Fruit fly (Drosophila melanogaster) whole organism, prepupa: ENCODE data around the gene Caper.

Source experiments
- Blimp-1 ChIP-seq: fragments of 200-800 bp; sonication (Bioruptor generic); optimal IDR thresholded peaks from 3 replicates; lab custom pipeline; 2017; ENCODE audit warnings: missing biosample characterization, missing genetic modification characterization, mild to moderate bottlenecking, moderate library complexity, missing genetic modification reagents
- CG10631 ChIP-seq: fragments of 200-800 bp; sonication (Bioruptor generic); optimal IDR thresholded peaks from 2 replicates; lab custom pipeline; 2016; ENCODE audit warnings: missing biosample characterization, missing genetic modification characterization
- CG10669 ChIP-seq: fragments of 200-800 bp; sonication (Bioruptor generic); optimal IDR thresholded peaks from 3 replicates; lab custom pipeline; 2018; ENCODE audit warnings: missing biosample characterization, mild to moderate bottlenecking, missing genetic modification characterization, moderate library complexity
- CG11294 ChIP-seq: fragments of 200-800 bp; sonication (Bioruptor generic); IDR thresholded peaks from 2 replicates; pipeline ENCODE4 v1.3.6; 2022; ENCODE audit warnings: missing biosample characterization, missing genetic modification characterization
- CG11762 ChIP-seq: fragments of 200-800 bp; sonication (Bioruptor generic); optimal IDR thresholded peaks from 3 replicates; lab custom pipeline; 2016; ENCODE audit warnings: missing biosample characterization, missing genetic modification characterization; ENCODE audit not compliant: insufficient read depth
- CG15336 ChIP-seq: fragments of 200-800 bp; sonication (Bioruptor generic); IDR thresholded peaks from 2 replicates; pipeline ENCODE4 v1.3.6; 2022; ENCODE audit warnings: missing biosample characterization, missing genetic modification characterization
- CG1621 ChIP-seq: fragments of 200-800 bp; sonication (Bioruptor generic); optimal IDR thresholded peaks from 3 replicates; lab custom pipeline; 2018; ENCODE audit warnings: missing biosample characterization, mild to moderate bottlenecking, missing genetic modification characterization
- CG32006 ChIP-seq: fragments of 200-800 bp; sonication (Bioruptor generic); optimal IDR thresholded peaks from 3 replicates; lab custom pipeline; 2017; ENCODE audit warnings: missing biosample characterization, mild to moderate bottlenecking, missing genetic modification characterization
- CG34406 ChIP-seq: fragments of 200-800 bp; sonication (Bioruptor generic); optimal IDR thresholded peaks from 3 replicates; lab custom pipeline; 2016; ENCODE audit warnings: missing biosample characterization, missing genetic modification characterization
- CG3919 ChIP-seq: fragments of 200-800 bp; sonication (Bioruptor generic); optimal IDR thresholded peaks from 3 replicates; lab custom pipeline; 2016; ENCODE audit warnings: missing biosample characterization, missing genetic modification characterization
- CG6163 ChIP-seq: fragments of 200-800 bp; sonication (Bioruptor generic); IDR thresholded peaks from 3 replicates; pipeline ENCODE4 v1.3.6; 2022; ENCODE audit warnings: missing biosample characterization, missing genetic modification characterization
- CG6276 ChIP-seq: fragments of 200-800 bp; sonication (Bioruptor generic); optimal IDR thresholded peaks from 2 replicates; lab custom pipeline; 2017; ENCODE audit warnings: missing biosample characterization, mild to moderate bottlenecking, missing genetic modification characterization
- CG6792 ChIP-seq: fragments of 200-800 bp; sonication (Bioruptor generic); optimal IDR thresholded peaks from 3 replicates; lab custom pipeline; 2016; ENCODE audit warnings: missing biosample characterization, missing genetic modification characterization
- CG6808 ChIP-seq: fragments of 200-800 bp; sonication (Bioruptor generic); optimal IDR thresholded peaks from 3 replicates; lab custom pipeline; 2017; ENCODE audit warnings: missing biosample characterization, missing genetic modification characterization, mild to moderate bottlenecking, moderate library complexity, missing genetic modification reagents
- CG6854 ChIP-seq: fragments of 200-800 bp; sonication (Bioruptor generic); optimal IDR thresholded peaks from 2 replicates; lab custom pipeline; 2017; ENCODE audit warnings: missing biosample characterization, mild to moderate bottlenecking, missing genetic modification characterization
- CG7368 ChIP-seq: fragments of 200-800 bp; sonication (Bioruptor generic); optimal IDR thresholded peaks from 3 replicates; lab custom pipeline; 2016; ENCODE audit warnings: missing biosample characterization, missing genetic modification characterization
- CG8119 ChIP-seq: fragments of 200-800 bp; sonication (Bioruptor generic); IDR thresholded peaks from 3 replicates; pipeline ENCODE4 v1.3.6; 2022; ENCODE audit warnings: missing biosample characterization, missing genetic modification characterization
- CG8319 ChIP-seq: fragments of 200-800 bp; sonication (Bioruptor generic); optimal IDR thresholded peaks from 3 replicates; lab custom pipeline; 2016; ENCODE audit warnings: missing biosample characterization, missing genetic modification characterization
- CG8632 ChIP-seq: fragments of 200-800 bp; sonication (Bioruptor generic); optimal IDR thresholded peaks from 3 replicates; lab custom pipeline; 2016; ENCODE audit warnings: missing biosample characterization, missing genetic modification characterization
- CG9139 ChIP-seq: fragments of 200-800 bp; sonication (Bioruptor generic); optimal IDR thresholded peaks from 3 replicates; lab custom pipeline; 2017; ENCODE audit warnings: missing biosample characterization, mild to moderate bottlenecking, missing genetic modification characterization
- Eip75B ChIP-seq: fragments of 200-800 bp; sonication (Bioruptor generic); optimal IDR thresholded peaks from 3 replicates; lab custom pipeline; 2016; ENCODE audit warnings: missing biosample characterization, missing genetic modification characterization
- Eip78C ChIP-seq: fragments of 200-800 bp; sonication (Bioruptor generic); peaks from one replicate; lab custom pipeline; 2016; ENCODE audit warnings: missing biosample characterization, missing genetic modification characterization
- Ets21C ChIP-seq: fragments of 200-800 bp; sonication (Bioruptor generic); optimal IDR thresholded peaks from 3 replicates; lab custom pipeline; 2016; ENCODE audit warnings: missing biosample characterization, missing genetic modification characterization
- Ets96B ChIP-seq: fragments of 200-800 bp; optimal IDR thresholded peaks from 2 replicates; lab custom pipeline; 2019; ENCODE audit warnings: missing biosample characterization, mild to moderate bottlenecking, missing genetic modification characterization, moderate library complexity
- Gug ChIP-seq: fragments of 200-800 bp; sonication (Bioruptor generic); IDR thresholded peaks from 2 replicates; pipeline ENCODE4 v1.3.6; 2022; ENCODE audit warnings: missing biosample characterization, missing genetic modification characterization
- Hr38 ChIP-seq: sonication (Bioruptor generic); optimal IDR thresholded peaks from 2 replicates; lab custom pipeline; 2016; ENCODE audit warnings: missing biosample characterization, missing genetic modification characterization
- Hr39 ChIP-seq: fragments of 200-800 bp; sonication (Bioruptor generic); optimal IDR thresholded peaks from 2 replicates; lab custom pipeline; 2016; ENCODE audit warnings: missing biosample characterization, missing genetic modification characterization
- Hr4 ChIP-seq: fragments of 200-800 bp; sonication (Bioruptor generic); optimal IDR thresholded peaks from 3 replicates; lab custom pipeline; 2016; ENCODE audit warnings: missing biosample characterization, missing genetic modification characterization
- Lpt ChIP-seq: fragments of 200-800 bp; sonication (Bioruptor generic); optimal IDR thresholded peaks from 3 replicates; lab custom pipeline; 2016; ENCODE audit warnings: missing biosample characterization, missing genetic modification characterization
- Met ChIP-seq: fragments of 200-800 bp; sonication (Bioruptor generic); optimal IDR thresholded peaks from 3 replicates; lab custom pipeline; 2016; ENCODE audit warnings: missing biosample characterization, missing genetic modification characterization
- OdsH ChIP-seq: fragments of 200-800 bp; sonication (Bioruptor generic); optimal IDR thresholded peaks from 3 replicates; lab custom pipeline; 2016; ENCODE audit warnings: missing biosample characterization, missing genetic modification characterization
- Smox ChIP-seq: fragments of 200-800 bp; sonication (Bioruptor generic); optimal IDR thresholded peaks from 3 replicates; lab custom pipeline; 2016; ENCODE audit warnings: missing biosample characterization, missing genetic modification characterization
- Sox14 ChIP-seq: fragments of 200-800 bp; sonication (Bioruptor generic); optimal IDR thresholded peaks from 3 replicates; lab custom pipeline; 2016; ENCODE audit warnings: missing biosample characterization, missing genetic modification characterization
- Sox15 ChIP-seq: fragments of 200-800 bp; sonication (Bioruptor generic); optimal IDR thresholded peaks from 3 replicates; lab custom pipeline; 2016; ENCODE audit warnings: missing biosample characterization, missing genetic modification characterization
- achi ChIP-seq: fragments of 200-800 bp; sonication (Bioruptor generic); optimal IDR thresholded peaks from 3 replicates; lab custom pipeline; 2016; ENCODE audit warnings: missing biosample characterization, missing genetic modification characterization
- acj6 ChIP-seq: fragments of 200-800 bp; sonication (Bioruptor generic); optimal IDR thresholded peaks from 3 replicates; lab custom pipeline; 2016; ENCODE audit warnings: missing biosample characterization, missing genetic modification characterization
- cyc ChIP-seq: fragments of 200-800 bp; sonication (Bioruptor generic); optimal IDR thresholded peaks from 3 replicates; lab custom pipeline; 2016; ENCODE audit warnings: missing biosample characterization, missing genetic modification characterization
- dsx ChIP-seq: fragments of 200-800 bp; optimal IDR thresholded peaks from 3 replicates; lab custom pipeline; 2019; ENCODE audit warnings: missing biosample characterization, mild to moderate bottlenecking, missing genetic modification characterization, moderate library complexity; ENCODE audit not compliant: poor library complexity, severe bottlenecking
- eg ChIP-seq: fragments of 200-800 bp; sonication (Bioruptor generic); IDR thresholded peaks from 3 replicates; pipeline ENCODE4 v1.3.6; 2022; ENCODE audit warnings: missing biosample characterization, missing genetic modification characterization
- esn ChIP-seq: fragments of 200-800 bp; sonication (Bioruptor generic); optimal IDR thresholded peaks from 2 replicates; lab custom pipeline; 2016; ENCODE audit warnings: missing biosample characterization, mild to moderate bottlenecking, missing genetic modification characterization, moderate library complexity
- fd59A ChIP-seq: fragments of 200-800 bp; sonication (Bioruptor generic); optimal IDR thresholded peaks from 2 replicates; lab custom pipeline; 2017; ENCODE audit warnings: missing biosample characterization, mild to moderate bottlenecking, missing genetic modification characterization, missing genetic modification reagents
- fd85E ChIP-seq: fragments of 200-800 bp; sonication (Bioruptor generic); optimal IDR thresholded peaks from 3 replicates; lab custom pipeline; 2016; ENCODE audit warnings: missing biosample characterization, missing genetic modification characterization
- lz ChIP-seq: fragments of 200-800 bp; sonication (Bioruptor generic); optimal IDR thresholded peaks from 3 replicates; lab custom pipeline; 2016; ENCODE audit warnings: missing biosample characterization, missing genetic modification characterization
- net ChIP-seq: fragments of 200-800 bp; sonication (Bioruptor generic); optimal IDR thresholded peaks from 3 replicates; lab custom pipeline; 2016; ENCODE audit warnings: missing biosample characterization, missing genetic modification characterization
- pdm3 ChIP-seq: fragments of 200-800 bp; sonication (Bioruptor generic); optimal IDR thresholded peaks from 3 replicates; lab custom pipeline; 2016; ENCODE audit warnings: missing biosample characterization, missing genetic modification characterization
- salr ChIP-seq, 2 experiments: fragments of 200-800 bp; sonication (Bioruptor generic); optimal IDR thresholded peaks; 3 replicates each; lab custom pipeline; 2016 to 2018; ENCODE audit warnings: missing biosample characterization in 2 of 2, missing genetic modification characterization in 2 of 2, mild to moderate bottlenecking in 1 of 2
- spab ChIP-seq: fragments of 200-800 bp; sonication (Bioruptor generic); optimal IDR thresholded peaks from 2 replicates; lab custom pipeline; 2017; ENCODE audit warnings: missing biosample characterization, mild to moderate bottlenecking, missing genetic modification characterization, missing genetic modification reagents
- ss ChIP-seq, 2 experiments: fragments of 200-800 bp; sonication (Bioruptor generic); optimal IDR thresholded peaks; 2 replicates in 1 of 2; 3 replicates in 1 of 2; lab custom pipeline; 2017 to 2018; ENCODE audit warnings: mild to moderate bottlenecking in 2 of 2, missing biosample characterization in 2 of 2, missing genetic modification characterization in 2 of 2, moderate library complexity in 1 of 2
- svp ChIP-seq: fragments of 200-800 bp; sonication (Bioruptor generic); peaks from one replicate; lab custom pipeline; 2016; ENCODE audit warnings: missing biosample characterization, missing genetic modification characterization
- topi ChIP-seq: fragments of 200-800 bp; sonication (Bioruptor generic); optimal IDR thresholded peaks from 3 replicates; lab custom pipeline; 2016; ENCODE audit warnings: missing biosample characterization, missing genetic modification characterization
- vri ChIP-seq: fragments of 200-800 bp; sonication (Bioruptor generic); optimal IDR thresholded peaks from 3 replicates; lab custom pipeline; 2016; ENCODE audit warnings: missing biosample characterization, mild to moderate bottlenecking, missing genetic modification characterization

Caper gene

DNA sequence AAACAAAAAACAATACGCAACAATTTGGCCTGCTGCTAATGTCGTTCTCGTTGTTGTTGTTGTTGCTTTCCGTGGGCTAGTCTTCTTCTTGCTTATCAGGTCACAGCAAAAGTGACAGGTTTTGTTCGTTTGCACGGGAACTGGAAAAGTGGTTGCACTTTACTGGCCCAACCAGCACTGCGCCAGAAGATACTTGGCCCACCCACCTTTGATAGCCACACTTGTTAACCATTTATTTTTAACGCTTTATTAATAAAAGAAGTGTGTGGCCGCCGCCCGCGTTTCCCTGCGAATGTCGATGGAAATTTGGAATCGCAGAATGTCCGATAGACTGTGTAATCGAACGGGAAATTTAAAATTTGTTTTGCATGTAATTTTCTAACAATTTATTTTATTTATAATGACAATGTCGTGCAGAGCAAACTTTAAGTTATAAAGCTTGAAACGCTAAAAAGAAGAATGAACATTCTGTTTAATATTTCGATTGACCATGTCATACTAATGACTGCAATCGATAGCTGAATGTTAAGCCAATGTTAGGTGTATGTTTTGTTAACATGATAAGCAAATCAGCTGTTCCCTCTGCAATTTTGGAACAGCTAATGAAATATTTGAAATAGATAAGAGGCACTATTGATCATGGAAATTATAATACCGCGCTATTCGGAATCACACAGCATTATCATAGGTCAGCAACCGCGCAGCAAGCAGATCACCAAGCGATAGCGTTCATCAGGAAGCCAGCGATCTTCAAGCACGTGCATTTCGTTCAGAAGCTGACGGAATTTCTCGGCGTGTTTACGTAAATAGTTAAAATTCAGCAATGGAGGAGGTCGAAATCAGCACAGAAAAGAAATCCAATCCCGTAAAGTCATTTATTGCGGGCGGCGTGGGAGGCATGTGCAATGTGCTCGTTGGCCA is 5.3 kb upstream of the Caper start, which contains the start of the genes CG31908 and MME1:
Gene CG31908 (minus strand): TSS at position 402 of the 921 bp plus-strand sequence.
Gene MME1 (plus strand): TSS at position 539 of the 921 bp plus-strand sequence.
- peak; percentile 29 for TF ChIP-seq CG10631 (GFP tag; lab: Kevin White, UChicago)
- TF ChIP-seq CG8319 (GFP tag; lab: Kevin White, UChicago): peak; percentile 10
- TF ChIP-seq CG10669 (GFP tag; lab: Kevin White, UChicago): no peak
- peak; percentile 27 for TF ChIP-seq vri
- TF ChIP-seq Sox15: no peak
- no peak for TF ChIP-seq CG11762 (GFP tag; lab: Kevin White, UChicago)
- TF ChIP-seq spab (GFP tag; lab: Kevin White, UChicago): no peak
- TF ChIP-seq Eip78C (GFP tag; lab: Kevin White, UChicago): peak; percentile 73
- TF ChIP-seq salr (GFP tag; optimal IDR thresholded peaks at IDR 0.05; lab: Kevin White, UChicago): no peak
- TF ChIP-seq Smox (GFP tag; lab: Kevin White, UChicago): peak; percentile 24
- no peak for TF ChIP-seq net (GFP tag; lab: Kevin White, UChicago)
- no peak; the same call in 2 of the 3 replicates for TF ChIP-seq CG8119 (GFP tag; lab: Robert Waterston, UW)
- no peak for TF ChIP-seq CG7368 (GFP tag; lab: Kevin White, UChicago)
- peak; percentile 52 for TF ChIP-seq Sox14
- no peak for TF ChIP-seq fd59A
- no peak for TF ChIP-seq Ets96B (tag; lab: Kevin White, UChicago)
- no peak for TF ChIP-seq CG6808 (GFP tag; lab: Kevin White, UChicago)
- no peak for TF ChIP-seq Hr38 (GFP tag; lab: Kevin White, UChicago)
- TF ChIP-seq CG6163: no peak
- no peak for TF ChIP-seq CG11294 (GFP tag; lab: Robert Waterston, UW)
- TF ChIP-seq fd85E (GFP tag; lab: Kevin White, UChicago): no peak
- no peak for TF ChIP-seq Lpt (GFP tag; lab: Kevin White, UChicago)
- peak; percentile 43 for TF ChIP-seq topi
- peak; percentile 47 for TF ChIP-seq Eip75B (GFP tag; lab: Kevin White, UChicago)
- TF ChIP-seq svp (GFP tag; lab: Kevin White, UChicago): peak; percentile 81
- peak; percentile 37 for TF ChIP-seq Hr4 (GFP tag; lab: Kevin White, UChicago)
- no peak for TF ChIP-seq Ets21C (GFP tag; lab: Kevin White, UChicago)
- TF ChIP-seq cyc (GFP tag; lab: Kevin White, UChicago): peak; percentile 25
- no peak for TF ChIP-seq CG1621 (tag; lab: Kevin White, UChicago)
- no peak for TF ChIP-seq eg
- peak; percentile 29 for TF ChIP-seq CG3919
- peak; percentile 28 for TF ChIP-seq pdm3 (GFP tag; lab: Kevin White, UChicago)
- TF ChIP-seq CG6792 (GFP tag; lab: Kevin White, UChicago): peak; percentile 14
- no peak for TF ChIP-seq CG15336 (GFP tag; lab: Robert Waterston, UW)
- TF ChIP-seq esn (GFP tag; lab: Kevin White, UChicago): peak; percentile 68
- TF ChIP-seq Met (GFP tag; lab: Kevin White, UChicago): peak; percentile 58
- no peak for TF ChIP-seq CG6276 (GFP tag; lab: Kevin White, UChicago)
- TF ChIP-seq CG6854 (GFP tag; lab: Kevin White, UChicago): no peak
- peak; percentile 38 for TF ChIP-seq lz (GFP tag; lab: Kevin White, UChicago)
- TF ChIP-seq CG32006 (GFP tag; lab: Kevin White, UChicago): no peak
- peak; percentile 1 for TF ChIP-seq CG8632 (GFP tag; lab: Kevin White, UChicago)
- no peak for TF ChIP-seq CG9139 (GFP tag; lab: Kevin White, UChicago)
- no peak for TF ChIP-seq ss (GFP tag; optimal IDR thresholded peaks at IDR 0.05; lab: Kevin White, UChicago)
- peak; percentile 12 for TF ChIP-seq CG34406 (GFP tag; lab: Kevin White, UChicago)
- peak; percentile 27 for TF ChIP-seq OdsH
- no peak for TF ChIP-seq Gug (GFP tag; lab: Robert Waterston, UW)
- TF ChIP-seq acj6 (GFP tag; lab: Kevin White, UChicago): no peak
- TF ChIP-seq Hr39: peak; percentile 44
- TF ChIP-seq Blimp-1 (GFP tag; lab: Kevin White, UChicago): no peak
- no peak for TF ChIP-seq dsx (GFP tag; lab: Kevin White, UChicago)
- TF ChIP-seq achi: peak; percentile 80
